Fruit fly (Drosophila melanogaster): ENCODE data around the gene Cpr67Fa1.

Gene Cpr67Fa1

dm6 chr3L:10899087-10899511 lies 9.3 kb downstream of the Cpr67Fa1 start, which contains the start of gene Aps:
Gene Aps, minus strand, starts transcription at chr3L:10899123.
- TF ChIP-seq Hr39 (GFP tag; optimal IDR thresholded peaks at IDR 0.05) (peak; percentile 62), Met (GFP tag; optimal IDR thresholded peaks at IDR 0.05) (peak; percentile 60), OdsH (GFP tag; optimal IDR thresholded peaks at IDR 0.05) (peak; percentile 9), CG34406 (GFP tag; optimal IDR thresholded peaks at IDR 0.05) (no peak), pdm3 (GFP tag; optimal IDR thresholded peaks at IDR 0.05) (peak; percentile 32), CG11294 (GFP tag; IDR thresholded peaks at IDR 0.05) (no peak), spab (GFP tag; optimal IDR thresholded peaks at IDR 0.05) (no peak), svp (GFP tag) (peak; percentile 76), CG6792 (GFP tag; optimal IDR thresholded peaks at IDR 0.05) (peak; percentile 9), Hr4 (GFP tag; optimal IDR thresholded peaks at IDR 0.05) (peak; percentile 34), CG3032 (tag; optimal IDR thresholded peaks at IDR 0.05) (no peak), Blimp-1 (GFP tag; optimal IDR thresholded peaks at IDR 0.05) (no peak), CG31627 (GFP tag; optimal IDR thresholded peaks at IDR 0.05) (peak; percentile 65), Lpt (GFP tag; optimal IDR thresholded peaks at IDR 0.05) (no peak), Smox (GFP tag; optimal IDR thresholded peaks at IDR 0.05) (peak; percentile 48), cyc (GFP tag; optimal IDR thresholded peaks at IDR 0.05) (peak; percentile 49), Eip78C (GFP tag) (peak; percentile 65), Gug (GFP tag; IDR thresholded peaks at IDR 0.05) (no peak), esn (GFP tag; optimal IDR thresholded peaks at IDR 0.05) (peak; percentile 64), fkh (GFP tag; optimal IDR thresholded peaks at IDR 0.05) (no peak), lz (GFP tag; optimal IDR thresholded peaks at IDR 0.05) (peak; percentile 63), Sox14 (GFP tag; optimal IDR thresholded peaks at IDR 0.05) (peak; percentile 61)

DNA sequence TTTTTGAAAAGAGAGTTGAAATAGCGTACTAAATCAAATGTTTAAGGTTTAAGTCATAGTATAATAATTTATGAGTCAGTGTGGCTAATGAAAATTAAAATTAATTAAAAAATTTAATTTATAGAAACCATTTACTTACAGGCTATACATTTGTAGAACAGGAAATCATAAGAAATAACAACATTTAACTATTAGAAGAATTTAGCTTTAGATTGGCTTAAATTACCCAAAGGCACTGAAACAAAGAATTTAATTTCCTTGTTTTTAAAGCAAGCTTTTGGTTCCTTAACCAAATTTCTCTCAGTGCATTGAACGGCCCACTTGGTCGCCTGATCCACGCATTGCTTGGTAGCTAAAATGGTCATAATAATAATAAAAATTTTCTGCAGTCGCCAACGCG lies 13.7 kb downstream of the Cpr67Fa1 start:
- TF ChIP-seq Gug (GFP tag; IDR thresholded peaks at IDR 0.05) = no peak
- peak; percentile 22 for TF ChIP-seq Hr4 (GFP tag; optimal IDR thresholded peaks at IDR 0.05)
- peak; percentile 13 for TF ChIP-seq CG16779 (tag; optimal IDR thresholded peaks at IDR 0.05)
- TF ChIP-seq acj6 (GFP tag; optimal IDR thresholded peaks at IDR 0.05) = peak; percentile 23
- TF ChIP-seq CG32006 (GFP tag; optimal IDR thresholded peaks at IDR 0.05) = peak; percentile 76
- peak; percentile 80 for TF ChIP-seq Eip78C (GFP tag)
- TF ChIP-seq CG10669 (GFP tag; optimal IDR thresholded peaks at IDR 0.05) = peak; percentile 12
- peak; percentile 11 for TF ChIP-seq Ets96B (tag; optimal IDR thresholded peaks at IDR 0.05)
- no peak for TF ChIP-seq CG6854 (GFP tag; optimal IDR thresholded peaks at IDR 0.05)
- no peak; the same call in none of the 2 replicates for TF ChIP-seq CG15336 (GFP tag; IDR thresholded peaks at IDR 0.05)
- TF ChIP-seq Ets21C (GFP tag; optimal IDR thresholded peaks at IDR 0.05) = no peak
- peak; percentile 27 for TF ChIP-seq esn (GFP tag; optimal IDR thresholded peaks at IDR 0.05)
- peak; percentile 31 for TF ChIP-seq topi (GFP tag; optimal IDR thresholded peaks at IDR 0.05)
- TF ChIP-seq CG4318 (GFP tag; optimal IDR thresholded peaks at IDR 0.05) = peak; percentile 54
- TF ChIP-seq svp (GFP tag) = peak; percentile 68
- TF ChIP-seq Sox15 (GFP tag; optimal IDR thresholded peaks at IDR 0.05) = no peak
- no peak for TF ChIP-seq Blimp-1 (GFP tag; optimal IDR thresholded peaks at IDR 0.05)
- TF ChIP-seq Hr38 (GFP tag; optimal IDR thresholded peaks at IDR 0.05) = no peak
- TF ChIP-seq OdsH (GFP tag; optimal IDR thresholded peaks at IDR 0.05) = peak; percentile 32
- TF ChIP-seq CG6276 (GFP tag; optimal IDR thresholded peaks at IDR 0.05) = peak; percentile 61
- TF ChIP-seq CG10631 (GFP tag; optimal IDR thresholded peaks at IDR 0.05) = peak; percentile 38
- peak; percentile 4 for TF ChIP-seq achi (GFP tag; optimal IDR thresholded peaks at IDR 0.05)
- TF ChIP-seq CG3032 (tag; optimal IDR thresholded peaks at IDR 0.05) = peak; percentile 37
- 0 out of 3 replicates have a peak, but pooled peaks have one; percentile 30 for TF ChIP-seq eg (GFP tag; IDR thresholded peaks at IDR 0.05)
- no peak for TF ChIP-seq vri (GFP tag; optimal IDR thresholded peaks at IDR 0.05)
- TF ChIP-seq salr (GFP tag; optimal IDR thresholded peaks at IDR 0.05) = peak in 1 of 2 experiments; percentile 37
- no peak for TF ChIP-seq CG34406 (GFP tag; optimal IDR thresholded peaks at IDR 0.05)
- peak; percentile 16 for TF ChIP-seq dac (GFP tag; optimal IDR thresholded peaks at IDR 0.05)
- peak; percentile 13 for TF ChIP-seq Lpt (GFP tag; optimal IDR thresholded peaks at IDR 0.05)
- TF ChIP-seq CG6808 (GFP tag; optimal IDR thresholded peaks at IDR 0.05) = no peak
- TF ChIP-seq CG8119 (GFP tag; IDR thresholded peaks at IDR 0.05) = peak; percentile 53; the same call in 2 of the 3 replicates
- no peak for TF ChIP-seq CG11902 (GFP tag; optimal IDR thresholded peaks at IDR 0.05)
- TF ChIP-seq cyc (GFP tag; optimal IDR thresholded peaks at IDR 0.05) = peak; percentile 6
- TF ChIP-seq Sox102F (GFP tag; optimal IDR thresholded peaks at IDR 0.05) = no peak
- TF ChIP-seq CG11294 (GFP tag; IDR thresholded peaks at IDR 0.05) = no peak
- no peak for TF ChIP-seq pdm3 (GFP tag; optimal IDR thresholded peaks at IDR 0.05)

Data from whole organism, prepupa.